Worm (Caenorhabditis elegans) whole organism, mixed stage, embryonic: ENCODE results near the gene F57G12.2.

Source experiments
- mab-5 ChIP-seq: fragments of 150-350 bp; optimal IDR thresholded peaks from 2 replicates; lab custom pipeline; 2014; ENCODE audit warnings: missing biosample characterization, missing genetic modification characterization
- mls-2 ChIP-seq: sonication (generic microtip); optimal IDR thresholded peaks from 2 replicates; lab custom pipeline; 2016; ENCODE audit warnings: mild to moderate bottlenecking, missing genetic modification characterization, moderate library complexity, missing compliant biosample characterization
- nhr-12 ChIP-seq: fragments of 150-350 bp; optimal IDR thresholded peaks from 2 replicates; lab custom pipeline; 2014; ENCODE audit warnings: missing biosample characterization, missing genetic modification characterization
- nhr-28 ChIP-seq: fragments of 150-350 bp; optimal IDR thresholded peaks from 2 replicates; lab custom pipeline; 2014; ENCODE audit warnings: missing biosample characterization, missing genetic modification characterization
- pha-4 ChIP-seq: fragments of 150-350 bp; optimal IDR thresholded peaks from 2 replicates; lab custom pipeline; 2018; ENCODE audit warnings: missing biosample characterization, missing genetic modification reagents, missing genetic modification characterization
- sem-2 ChIP-seq: fragments of 200-800 bp; sonication (Bioruptor generic); optimal IDR thresholded peaks from 2 replicates; lab custom pipeline; 2018; ENCODE audit warnings: mild to moderate bottlenecking, missing genetic modification characterization, missing compliant biosample characterization
- sptf-1 ChIP-seq: sonication (generic microtip); optimal IDR thresholded peaks from 2 replicates; lab custom pipeline; 2017; ENCODE audit warnings: mild to moderate bottlenecking, missing genetic modification characterization, moderate library complexity, missing compliant biosample characterization
- unc-62 ChIP-seq: fragments of 150-350 bp; optimal IDR thresholded peaks from 2 replicates; lab custom pipeline; 2014; ENCODE audit warnings: missing biosample characterization, missing genetic modification reagents, missing genetic modification characterization

DNA sequence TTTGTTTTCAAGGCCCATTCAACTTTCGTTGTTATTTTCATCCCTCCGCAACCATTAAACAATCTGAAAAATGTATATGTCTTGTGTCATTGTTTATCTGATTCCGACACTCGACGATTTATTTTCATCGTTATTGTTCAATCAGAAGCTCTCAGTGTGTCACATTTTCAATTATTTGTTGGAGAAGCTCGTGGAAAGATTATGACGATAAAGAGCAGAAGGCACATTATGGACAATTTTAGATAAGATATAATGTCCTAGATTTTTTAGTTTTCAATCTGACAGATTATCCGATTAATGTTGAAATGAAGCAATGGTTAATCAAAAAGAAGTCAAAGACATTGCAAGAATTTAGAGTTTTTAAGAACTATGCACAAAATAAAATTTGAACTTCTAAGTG is 5.1 kb upstream of the F57G12.2 start:
- TF ChIP-seq mab-5 (tag; lab: Kevin White, UChicago) (no peak), unc-62 (GFP tag; lab: Kevin White, UChicago) (no peak), nhr-12 (tag; lab: Kevin White, UChicago) (no peak), sem-2 (GFP tag; lab: Kevin White, UChicago) (no peak), mls-2 (tag; lab: Kevin White, UChicago) (no peak), pha-4 (tag; lab: Kevin White, UChicago) (no peak), nhr-28 (tag; lab: Kevin White, UChicago) (no peak), sptf-1 (tag; lab: Kevin White, UChicago) (no peak)
